Fruit fly (Drosophila melanogaster): Measurements from ENCODE around the gene Trf2.

Gene Trf2

dm6 chrX:8413513-8414113 lies 4.5 kb downstream of the Trf2 start:
- TF ChIP-seq CG17801 (GFP tag; optimal IDR thresholded peaks at IDR 0.05; ENCODE audit: partially characterized antibody) = peak; percentile 53

- TF ChIP-seq CG17801 (GFP tag; optimal IDR thresholded peaks at IDR 0.05; ENCODE audit: partially characterized antibody) = no peak
Measured at dm6 chrX:8414351-8414750, 5.3 kb downstream of the Trf2 start.

- TF ChIP-seq CG17801 (GFP tag; optimal IDR thresholded peaks at IDR 0.05; ENCODE audit: partially characterized antibody) = no peak
Measured at dm6 chrX:8415605-8416004, 6.5 kb downstream of the Trf2 start.

- TF ChIP-seq CG17801 (GFP tag; optimal IDR thresholded peaks at IDR 0.05; ENCODE audit: partially characterized antibody) = no peak
Measured at dm6 chrX:8416209-8416608, 7.1 kb downstream of the Trf2 start.

- TF ChIP-seq CG17801 (GFP tag; optimal IDR thresholded peaks at IDR 0.05; ENCODE audit: partially characterized antibody) = no peak
Measured at dm6 chrX:8416956-8417355, 7.9 kb downstream of the Trf2 start.

- no peak for TF ChIP-seq CG17801 (GFP tag; optimal IDR thresholded peaks at IDR 0.05; ENCODE audit: partially characterized antibody)
Measured at dm6 chrX:8419534-8419933, 10.5 kb downstream of the Trf2 start.

dm6 chrX:8420772-8421448 lies 11.8 kb downstream of the Trf2 start:
- TF ChIP-seq CG17801 (GFP tag; optimal IDR thresholded peaks at IDR 0.05; ENCODE audit: partially characterized antibody) = peak; percentile 96

- no peak for TF ChIP-seq CG17801 (GFP tag; optimal IDR thresholded peaks at IDR 0.05; ENCODE audit: partially characterized antibody)
Measured at dm6 chrX:8421449-8421795, 12.3 kb downstream of the Trf2 start.

- TF ChIP-seq CG17801 (GFP tag; optimal IDR thresholded peaks at IDR 0.05; ENCODE audit: partially characterized antibody) = no peak
Measured at dm6 chrX:8422643-8423042, 13.6 kb downstream of the Trf2 start.

- no peak for TF ChIP-seq CG17801 (GFP tag; optimal IDR thresholded peaks at IDR 0.05; ENCODE audit: partially characterized antibody)
Measured at dm6 chrX:8433709-8434108, 24.6 kb downstream of the Trf2 start, which contains the start of gene CG32712. Gene CG32712, minus strand, starts transcription at chrX:8433809.

- TF ChIP-seq CG17801 (GFP tag; optimal IDR thresholded peaks at IDR 0.05; ENCODE audit: partially characterized antibody) = peak; percentile 89
Measured at dm6 chrX:8436656-8437284, 27.7 kb downstream of the Trf2 start, which contains the start of gene CG1440. Gene CG1440, plus strand, starts transcription at chrX:8437057.

- TF ChIP-seq CG17801 (GFP tag; optimal IDR thresholded peaks at IDR 0.05; ENCODE audit: partially characterized antibody) = peak; percentile 50
Measured at dm6 chrX:8437285-8438110, 28.4 kb downstream of the Trf2 start, which contains the start of gene Miga. Gene Miga, minus strand, starts transcription at chrX:8437820.

- no peak for TF ChIP-seq CG17801 (GFP tag; optimal IDR thresholded peaks at IDR 0.05; ENCODE audit: partially characterized antibody)
Measured at dm6 chrX:8442161-8442560, 33.1 kb downstream of the Trf2 start, which contains the start of gene CG12123. Gene CG12123, minus strand, starts transcription at chrX:8442348.

- TF ChIP-seq CG17801 (GFP tag; optimal IDR thresholded peaks at IDR 0.05; ENCODE audit: partially characterized antibody) = no peak
Measured at dm6 chrX:8442912-8443311, 33.8 kb downstream of the Trf2 start.

dm6 chrX:8444279-8444678 lies 35.2 kb downstream of the Trf2 start:
- no peak for TF ChIP-seq CG17801 (GFP tag; optimal IDR thresholded peaks at IDR 0.05; ENCODE audit: partially characterized antibody)
